Worm (Caenorhabditis elegans): ENCODE measurements around the gene F21C10.3.

DNA sequence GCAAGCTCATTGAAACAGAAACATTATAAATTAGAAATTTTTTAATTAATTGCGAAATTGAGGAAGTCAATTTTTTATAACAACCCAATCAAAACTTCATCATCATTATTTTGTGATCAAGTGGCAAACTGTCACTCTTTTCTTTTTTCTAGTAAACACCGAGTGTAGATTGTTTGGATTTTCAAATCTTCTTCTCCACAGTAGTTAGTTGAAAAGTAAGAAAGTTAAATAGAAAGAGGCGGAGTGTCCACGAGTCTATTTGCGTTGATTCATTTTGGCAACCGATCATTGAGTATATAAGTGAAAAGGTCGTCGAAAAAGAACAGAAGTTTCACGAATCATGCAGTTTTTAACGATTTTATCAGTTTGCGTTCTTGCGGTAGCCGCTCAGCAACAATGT is 18.6 kb upstream of the F21C10.3 start, which contains the start of gene pqn-31:
- TF ChIP-seq scrt-1 (GFP tag; IDR thresholded peaks at IDR 0.05) (no peak), pes-1 (GFP tag; IDR thresholded peaks at IDR 0.05) (no peak), hmg-4 (GFP tag; optimal IDR thresholded peaks at IDR 0.05) (no peak), hnd-1 (tag; optimal IDR thresholded peaks at IDR 0.05) (no peak), flt-1 (GFP tag; IDR thresholded peaks at IDR 0.05) (no peak), ama-1 (optimal IDR thresholded peaks at IDR 0.05) (no peak), ceh-13 (GFP tag; optimal IDR thresholded peaks at IDR 0.05) (no peak), ets-7 (tag; optimal IDR thresholded peaks at IDR 0.05) (no peak), tbx-11 (GFP tag; IDR thresholded peaks at IDR 0.05) (no peak)
